Fruit fly (Drosophila melanogaster) whole organism: ENCODE data around the gene Atx-1.

Source experiments
- EcR ChIP-seq, 2 experiments: fragments of >200 bp; optimal IDR thresholded peaks; 2 replicates each; lab custom pipeline; 2017; ENCODE audit warnings: missing biosample characterization in 2 of 2, missing genetic modification characterization in 2 of 2, missing genetic modification reagents in 2 of 2
- pan ChIP-seq: fragments of >200 bp; optimal IDR thresholded peaks from 2 replicates; lab custom pipeline; 2017
- psq ChIP-seq: fragments of >200 bp; optimal IDR thresholded peaks from 2 replicates; lab custom pipeline; 2017

DNA sequence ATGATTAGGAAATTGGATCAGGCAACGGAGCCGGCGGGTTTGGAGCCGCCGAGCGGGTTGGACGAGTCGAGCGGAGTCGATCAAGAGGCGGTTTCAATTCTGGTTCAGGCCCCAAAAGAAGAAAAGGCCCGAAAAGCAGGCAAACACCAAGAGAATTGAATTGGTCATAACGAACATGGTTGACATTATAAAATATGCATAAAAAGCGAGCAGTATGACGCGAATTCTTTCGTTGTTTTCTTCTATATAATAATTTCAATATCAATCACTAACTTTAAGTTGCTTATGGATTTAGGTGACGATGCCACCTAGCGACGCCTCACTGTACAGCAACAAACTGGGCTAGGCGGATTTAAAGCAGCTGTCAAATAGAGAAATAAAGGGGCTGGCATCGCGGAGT is 30.1 kb upstream of the Atx-1 start:
- TF ChIP-seq psq (lab: Kevin White, UChicago) = no peak
- TF ChIP-seq pan = no peak
- TF ChIP-seq EcR (GFP tag; optimal IDR thresholded peaks at IDR 0.05; lab: Kevin White, UChicago) = no peak
